Comparison of ENCODE assay signal across 1 fruit fly cellular context in genomic region chrX:2914091-2914490, dm6.
TF ChIP-seq lines count a peak whose summit lies in the region.

No protein-coding gene starts in this region.

TF ChIP-seq in whole organism, embryonic, 481 proteins besides CTCF, POLR2A, EP300 and RAD21 (continued from another document):
- no peak for TF ChIP-seq dimm (GFP tag; IDR thresholded peaks at IDR 0.05; lab: Robert Waterston, UW)
- 0 out of 2 replicates have a peak, but pooled peaks have one; percentile 23 for TF ChIP-seq sisA (GFP tag; IDR thresholded peaks at IDR 0.05; lab: Robert Waterston, UW)
- peak; percentile 2 for TF ChIP-seq Fer1 (GFP tag; optimal IDR thresholded peaks at IDR 0.05; lab: Kevin White, UChicago)
- TF ChIP-seq grau (tag; optimal IDR thresholded peaks at IDR 0.05; lab: Kevin White, UChicago): peak; percentile 12
- no peak for TF ChIP-seq CG12155 (GFP tag; optimal IDR thresholded peaks at IDR 0.05; lab: Kevin White, UChicago)
- no peak for TF ChIP-seq D19A (tag; optimal IDR thresholded peaks at IDR 0.05; lab: Kevin White, UChicago)
- 0 out of 2 replicates have a peak, but pooled peaks have one; percentile 30 for TF ChIP-seq Rfx (GFP tag; IDR thresholded peaks at IDR 0.05; lab: Robert Waterston, UW)
- no peak for TF ChIP-seq CG13775 (GFP tag; optimal IDR thresholded peaks at IDR 0.05; lab: Kevin White, UChicago)
- TF ChIP-seq CG4854 (GFP tag; optimal IDR thresholded peaks at IDR 0.05; lab: Kevin White, UChicago): no peak
- 0 out of 2 replicates have a peak, but pooled peaks have one; percentile 13 for TF ChIP-seq Oaz (GFP tag; IDR thresholded peaks at IDR 0.05; lab: Robert Waterston, UW)
- no peak for TF ChIP-seq Fer2 (tag; optimal IDR thresholded peaks at IDR 0.05; lab: Kevin White, UChicago)
- peak; percentile 64 for TF ChIP-seq Med (GFP tag; lab: Kevin White, UChicago)
- TF ChIP-seq slbo (GFP tag; IDR thresholded peaks at IDR 0.05; lab: Robert Waterston, UW): peak; percentile 38; the same call in 1 of the 2 replicates
- no peak for TF ChIP-seq prd (optimal IDR thresholded peaks at IDR 0.05; lab: Kevin White, UChicago)
- 0 out of 3 replicates have a peak, but pooled peaks have one; percentile 24 for TF ChIP-seq prd (GFP tag; IDR thresholded peaks at IDR 0.05; lab: Robert Waterston, UW)
- peak; percentile 62 for TF ChIP-seq Ets65A (GFP tag; lab: Kevin White, UChicago)
